Fruit fly (Drosophila melanogaster) whole organism: ENCODE measurements around the gene mew.

ENCODE experiments used
- CG8478 ChIP-seq: fragments of >200 bp; optimal IDR thresholded peaks from 2 replicates; lab custom pipeline; 2018; ENCODE audit warnings: inconsistent platforms
- Dll ChIP-seq: fragments of >200 bp; optimal IDR thresholded peaks from 2 replicates; lab custom pipeline; 2017
- EcR ChIP-seq, 2 experiments: fragments of >200 bp; optimal IDR thresholded peaks; 2 replicates each; lab custom pipeline; 2017; ENCODE audit warnings: missing biosample characterization in 2 of 2, missing genetic modification characterization in 2 of 2, missing genetic modification reagents in 2 of 2
- pan ChIP-seq: fragments of >200 bp; optimal IDR thresholded peaks from 2 replicates; lab custom pipeline; 2017
- psq ChIP-seq: fragments of >200 bp; optimal IDR thresholded peaks from 2 replicates; lab custom pipeline; 2017
- usp ChIP-seq: fragments of >200 bp; optimal IDR thresholded peaks from 2 replicates; lab custom pipeline; 2017; ENCODE audit warnings: missing biosample characterization, missing genetic modification characterization, mixed read lengths

mew gene

dm6 chrX:13285749-13286336 lies 27.6 kb upstream of the mew start:
- TF ChIP-seq pan (lab: Kevin White, UChicago) (no peak), CG8478 (no peak), Dll (lab: Kevin White, UChicago) (no peak), usp (GFP tag; lab: Kevin White, UChicago) (no peak), psq (no peak), EcR (GFP tag; optimal IDR thresholded peaks at IDR 0.05; lab: Kevin White, UChicago) (no peak)

dm6 chrX:13285001-13285748 lies 26.9 kb upstream of the mew start, which contains the start of the genes HDAC4 and CG15743:
TSS of gene HDAC4 (minus strand) at chrX:13285632.
TSS of gene CG15743 (plus strand) at chrX:13285707.
- TF ChIP-seq usp (GFP tag; lab: Kevin White, UChicago) (no peak), pan (lab: Kevin White, UChicago) (no peak), EcR (GFP tag; optimal IDR thresholded peaks at IDR 0.05; lab: Kevin White, UChicago) (no peak)

- TF ChIP-seq Dll (lab: Kevin White, UChicago) = no peak
- TF ChIP-seq psq = peak; percentile 10
- no peak for TF ChIP-seq CG8478
- TF ChIP-seq EcR (GFP tag; optimal IDR thresholded peaks at IDR 0.05; lab: Kevin White, UChicago) = no peak
Measured at dm6 chrX:13284548-13284974, 26.3 kb upstream of the mew start.

dm6 chrX:13283940-13284547 lies 25.8 kb upstream of the mew start:
- no peak for TF ChIP-seq EcR (GFP tag; optimal IDR thresholded peaks at IDR 0.05; lab: Kevin White, UChicago)
- TF ChIP-seq usp (GFP tag; lab: Kevin White, UChicago) = no peak
- no peak for TF ChIP-seq pan (lab: Kevin White, UChicago)
- no peak for TF ChIP-seq Dll (lab: Kevin White, UChicago)
- TF ChIP-seq psq = no peak
- TF ChIP-seq CG8478 = no peak

- TF ChIP-seq usp (GFP tag; lab: Kevin White, UChicago) (no peak), EcR (GFP tag; optimal IDR thresholded peaks at IDR 0.05; lab: Kevin White, UChicago) (no peak), pan (lab: Kevin White, UChicago) (no peak), psq (no peak), Dll (lab: Kevin White, UChicago) (no peak), CG8478 (no peak)
Measured at dm6 chrX:13282717-13283116, 24.4 kb upstream of the mew start.

- TF ChIP-seq usp (GFP tag; lab: Kevin White, UChicago) (no peak), EcR (GFP tag; optimal IDR thresholded peaks at IDR 0.05; lab: Kevin White, UChicago) (no peak), Dll (lab: Kevin White, UChicago) (no peak), pan (lab: Kevin White, UChicago) (no peak), psq (no peak), CG8478 (no peak)
Measured at dm6 chrX:13281244-13281877, 23.1 kb upstream of the mew start.

dm6 chrX:13280738-13281137 lies 22.4 kb upstream of the mew start:
- TF ChIP-seq EcR (GFP tag; optimal IDR thresholded peaks at IDR 0.05; lab: Kevin White, UChicago) = no peak
- no peak for TF ChIP-seq psq
- TF ChIP-seq Dll (lab: Kevin White, UChicago) = no peak
- no peak for TF ChIP-seq pan (lab: Kevin White, UChicago)
- TF ChIP-seq CG8478 = no peak
- no peak for TF ChIP-seq usp (GFP tag; lab: Kevin White, UChicago)

dm6 chrX:13280235-13280634 lies 21.9 kb upstream of the mew start:
- TF ChIP-seq CG8478 = no peak
- TF ChIP-seq Dll (lab: Kevin White, UChicago) = no peak
- TF ChIP-seq psq = no peak
- no peak for TF ChIP-seq EcR (GFP tag; optimal IDR thresholded peaks at IDR 0.05; lab: Kevin White, UChicago)
- TF ChIP-seq usp (GFP tag; lab: Kevin White, UChicago) = no peak
- TF ChIP-seq pan (lab: Kevin White, UChicago) = no peak

dm6 chrX:13278468-13278982 lies 20.2 kb upstream of the mew start:
- TF ChIP-seq Dll (lab: Kevin White, UChicago) (no peak), usp (GFP tag; lab: Kevin White, UChicago) (no peak), EcR (GFP tag; optimal IDR thresholded peaks at IDR 0.05; lab: Kevin White, UChicago) (no peak), pan (lab: Kevin White, UChicago) (no peak), CG8478 (no peak), psq (no peak)

- TF ChIP-seq usp (GFP tag; lab: Kevin White, UChicago) (no peak), pan (lab: Kevin White, UChicago) (no peak), CG8478 (no peak), Dll (lab: Kevin White, UChicago) (no peak), EcR (GFP tag; optimal IDR thresholded peaks at IDR 0.05; lab: Kevin White, UChicago) (no peak), psq (no peak)
Measured at dm6 chrX:13277580-13278467, 19.5 kb upstream of the mew start.

- TF ChIP-seq usp (GFP tag; lab: Kevin White, UChicago) = no peak
- TF ChIP-seq CG8478 = no peak
- TF ChIP-seq EcR (GFP tag; optimal IDR thresholded peaks at IDR 0.05; lab: Kevin White, UChicago) = no peak
- TF ChIP-seq psq = no peak
- TF ChIP-seq pan (lab: Kevin White, UChicago) = no peak
- no peak for TF ChIP-seq Dll (lab: Kevin White, UChicago)
Measured at dm6 chrX:13277148-13277547, 18.9 kb upstream of the mew start.
